Worm (Caenorhabditis elegans) whole organism, L3 larva: ENCODE results near the gene K10D11.7.

Experiments
- egl-5 ChIP-seq: fragments of 150-350 bp; optimal IDR thresholded peaks from 2 replicates; lab custom pipeline; 2017; ENCODE audit warnings: missing biosample characterization, missing genetic modification reagents, missing genetic modification characterization, inconsistent platforms
- elt-1 ChIP-seq: fragments of 150-350 bp; optimal IDR thresholded peaks from 2 replicates; lab custom pipeline; 2014; ENCODE audit warnings: missing biosample characterization, missing genetic modification characterization
- tbx-2 ChIP-seq: sonication (generic microtip); optimal IDR thresholded peaks from 2 replicates; lab custom pipeline; 2016; ENCODE audit warnings: mild to moderate bottlenecking, missing genetic modification characterization, missing compliant biosample characterization

DNA sequence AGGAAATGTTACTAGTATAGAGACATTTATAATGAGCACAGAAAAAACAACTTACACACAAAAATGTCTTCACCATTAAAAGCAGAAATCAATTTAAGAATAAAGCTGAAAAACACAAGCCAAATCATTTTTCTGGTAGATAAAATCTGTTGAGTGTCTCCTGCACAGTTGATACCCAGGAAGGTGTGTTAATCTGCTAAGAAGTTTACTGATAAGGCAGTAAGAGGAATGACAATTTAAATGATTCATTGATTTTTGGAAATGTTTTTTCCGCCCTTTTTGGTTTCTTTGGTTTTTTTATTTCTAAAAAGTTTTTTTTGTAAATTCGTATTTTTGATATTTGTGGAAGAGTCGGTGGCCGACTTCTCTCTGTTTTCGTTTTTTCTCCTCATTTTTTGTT lies 9.8 kb downstream of the K10D11.7 start, which contains the start of gene K10D11.3:
- TF ChIP-seq tbx-2: no peak
- no peak for TF ChIP-seq egl-5
- no peak for TF ChIP-seq elt-1 (tag; lab: Kevin White, UChicago)
